Fruit fly (Drosophila melanogaster): ENCODE measurements around the gene CG6293.

CG6293 gene

DNA sequence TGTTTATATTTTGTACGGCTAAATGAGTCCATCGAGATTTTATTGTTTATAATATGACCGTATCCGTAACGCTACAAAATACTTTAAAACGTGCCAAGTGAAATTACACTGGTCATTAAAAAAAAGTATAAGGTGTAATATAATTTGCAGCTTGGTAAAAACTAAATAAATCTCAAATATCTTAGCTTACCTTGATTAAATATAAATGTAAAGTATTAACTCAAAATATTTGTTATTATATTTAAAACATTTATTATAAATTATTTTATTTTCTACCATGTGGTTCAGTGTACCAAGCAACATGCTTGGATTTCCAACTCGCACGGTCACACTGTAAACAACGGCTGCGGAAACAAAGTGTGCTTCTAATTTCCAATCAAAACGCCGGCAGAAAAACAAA, 49.6 kb downstream of the CG6293 start, which contains the start of the genes Sirt6 and pont (continued):
- TF ChIP-seq bowl (GFP tag; IDR thresholded peaks at IDR 0.05) (no peak), CG13894 (tag; optimal IDR thresholded peaks at IDR 0.05) (peak; percentile 93), CG10654 (GFP tag; optimal IDR thresholded peaks at IDR 0.05) (peak; percentile 90), chif (GFP tag; optimal IDR thresholded peaks at IDR 0.05) (peak; percentile 39 to 59), CG4854 (GFP tag; optimal IDR thresholded peaks at IDR 0.05) (peak; percentile 8), Oaz (GFP tag; IDR thresholded peaks at IDR 0.05) (no peak), CG16815 (GFP tag; optimal IDR thresholded peaks at IDR 0.05) (peak; percentile 93), CG12155 (GFP tag; optimal IDR thresholded peaks at IDR 0.05) (peak; percentile 91), CG17328 (GFP tag; IDR thresholded peaks at IDR 0.05) (no peak), CG12071 (GFP tag; optimal IDR thresholded peaks at IDR 0.05) (peak; percentile 51), CG17912 (GFP tag; optimal IDR thresholded peaks at IDR 0.05) (peak; percentile 25), CG43689 (GFP tag; IDR thresholded peaks at IDR 0.05) (no peak), Dref (GFP tag; IDR thresholded peaks at IDR 0.05) (no peak), Lim3 (GFP tag; IDR thresholded peaks at IDR 0.05) (no peak), jumu (GFP tag; optimal IDR thresholded peaks at IDR 0.05) (no peak), CG32772 (GFP tag; IDR thresholded peaks at IDR 0.05) (no peak), CG18764 (GFP tag; optimal IDR thresholded peaks at IDR 0.05) (peak; percentile 88), CG18619 (GFP tag; optimal IDR thresholded peaks at IDR 0.05) (peak; percentile 91), croc (GFP tag; conservative IDR thresholded peaks at IDR 0.05) (peak; percentile 96), row (GFP tag; IDR thresholded peaks at IDR 0.05) (no peak), stc (GFP tag; IDR thresholded peaks at IDR 0.05) (no peak), CG6689 (GFP tag; IDR thresholded peaks at IDR 0.05) (no peak), sim (GFP tag; IDR thresholded peaks at IDR 0.05) (no peak), mirr (GFP tag; optimal IDR thresholded peaks at IDR 0.05) (peak; percentile 20), Ada2b (GFP tag; IDR thresholded peaks at IDR 0.05) (no peak), Hmx (GFP tag; optimal IDR thresholded peaks at IDR 0.05) (peak; percentile 23), unpg (GFP tag; optimal IDR thresholded peaks at IDR 0.05) (peak; percentile 97), CG1529 (GFP tag; optimal IDR thresholded peaks at IDR 0.05) (peak; percentile 76), CG17829 (tag; optimal IDR thresholded peaks at IDR 0.05) (peak; percentile 98), CG17359 (tag; optimal IDR thresholded peaks at IDR 0.05) (peak; percentile 96), Dbx (GFP tag; IDR thresholded peaks at IDR 0.05) (no peak), CG12104 (GFP tag; optimal IDR thresholded peaks at IDR 0.05) (peak; percentile 93), CG1024 (GFP tag; IDR thresholded peaks at IDR 0.05) (no peak), Gsc (GFP tag; IDR thresholded peaks at IDR 0.05) (no peak), Dip3 (GFP tag; optimal IDR thresholded peaks at IDR 0.05) (peak; percentile 59), wek (GFP tag; optimal IDR thresholded peaks at IDR 0.05) (no peak), CG13624 (GFP tag; optimal IDR thresholded peaks at IDR 0.05) (peak; percentile 66), prd (optimal IDR thresholded peaks at IDR 0.05) (no peak), prd (GFP tag; IDR thresholded peaks at IDR 0.05) (no peak), CG13424 (tag; optimal IDR thresholded peaks at IDR 0.05) (peak; percentile 96), Atf-2 (GFP tag; optimal IDR thresholded peaks at IDR 0.05) (peak; percentile 2), CG10209 (GFP tag; optimal IDR thresholded peaks at IDR 0.05) (peak; percentile 97), B-H2 (GFP tag; optimal IDR thresholded peaks at IDR 0.05) (peak; percentile 75), caup (GFP tag; optimal IDR thresholded peaks at IDR 0.05; ENCODE audit: severe bottlenecking) (peak; percentile 91), CG8359 (GFP tag; optimal IDR thresholded peaks at IDR 0.05; ENCODE audit: borderline replicate concordance) (peak; percentile 77), CG4730 (GFP tag; IDR thresholded peaks at IDR 0.05) (no peak), Hr78 (GFP tag; optimal IDR thresholded peaks at IDR 0.05) (peak in 1 of 2 experiments; percentile 80), NC2β (GFP tag; optimal IDR thresholded peaks at IDR 0.05) (peak; percentile 31), CG18011 (GFP tag; optimal IDR thresholded peaks at IDR 0.05) (peak; percentile 69), aop (GFP tag; IDR thresholded peaks at IDR 0.05) (no peak), gem (tag; optimal IDR thresholded peaks at IDR 0.05) (peak; percentile 99), CG17568 (GFP tag; optimal IDR thresholded peaks at IDR 0.05) (no peak)

Measured in whole organism, embryonic.